Fruit fly (Drosophila melanogaster): ENCODE results near the gene Cyp6d5.

The Cyp6d5 gene

DNA sequence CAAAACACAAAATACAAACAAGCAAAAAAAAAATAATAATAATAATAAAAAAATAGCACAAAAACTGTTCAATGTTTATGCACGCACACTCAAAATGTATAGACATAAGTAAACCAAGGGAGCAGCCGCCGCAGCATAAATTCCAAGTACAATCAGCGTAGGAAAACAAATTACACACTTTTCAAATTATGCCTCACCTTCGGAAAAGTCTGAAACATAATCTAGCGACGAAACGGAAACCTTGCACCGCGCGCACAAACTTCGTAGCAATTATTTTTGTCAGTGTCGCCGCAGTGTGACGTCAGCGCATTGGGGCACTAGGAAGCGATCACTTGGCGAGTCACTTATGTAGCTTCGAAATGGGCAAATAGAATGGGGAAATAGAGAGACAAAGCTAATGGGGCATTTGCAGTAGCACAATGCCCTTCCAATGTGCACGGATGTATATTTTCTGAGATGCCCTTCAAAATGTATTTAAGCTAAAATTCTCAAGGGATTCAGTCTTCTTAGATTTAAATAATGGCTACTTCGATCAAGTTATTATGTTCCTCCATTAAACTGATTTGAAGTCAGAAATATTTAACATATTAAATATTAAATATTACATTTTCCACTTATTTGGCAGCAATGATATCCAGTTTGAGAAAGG is 12.1 kb upstream of the Cyp6d5 start (continued):
- TF ChIP-seq her (GFP tag; optimal IDR thresholded peaks at IDR 0.05) (peak; percentile 56), kni (GFP tag; optimal IDR thresholded peaks at IDR 0.05) (no peak), row (GFP tag; IDR thresholded peaks at IDR 0.05) (peak; percentile 71), fd96Cb (tag; optimal IDR thresholded peaks at IDR 0.05) (peak; percentile 46), vvl (GFP tag; IDR thresholded peaks at IDR 0.05) (peak; percentile 60; the same call in 1 of the 2 replicates), vfl (GFP tag; optimal IDR thresholded peaks at IDR 0.05) (no peak), maf-S (GFP tag; optimal IDR thresholded peaks at IDR 0.05) (no peak), tio (GFP tag; optimal IDR thresholded peaks at IDR 0.05) (peak; percentile 16), zf30C (GFP tag; optimal IDR thresholded peaks at IDR 0.05) (peak; percentile 60), Fer3 (tag; optimal IDR thresholded peaks at IDR 0.05) (peak; percentile 37), corto (GFP tag; optimal IDR thresholded peaks at IDR 0.05) (no peak), CG4328 (GFP tag; optimal IDR thresholded peaks at IDR 0.05) (peak; percentile 67), CG11093 (GFP tag; IDR thresholded peaks at IDR 0.05) (peak; percentile 54; the same call in 2 of the 3 replicates), CG17359 (tag; optimal IDR thresholded peaks at IDR 0.05) (peak; percentile 60), CG14710 (tag; optimal IDR thresholded peaks at IDR 0.05) (no peak), CG4854 (GFP tag; optimal IDR thresholded peaks at IDR 0.05) (peak; percentile 29), BtbVII (GFP tag; optimal IDR thresholded peaks at IDR 0.05) (peak; percentile 67), CG2712 (tag; optimal IDR thresholded peaks at IDR 0.05) (peak; percentile 44), CG6254 (GFP tag; optimal IDR thresholded peaks at IDR 0.05) (no peak), Neu2 (GFP tag; optimal IDR thresholded peaks at IDR 0.05; ENCODE audit: borderline replicate concordance) (no peak), CG10979 (tag; optimal IDR thresholded peaks at IDR 0.05) (peak; percentile 25), Usf (GFP tag; optimal IDR thresholded peaks at IDR 0.05) (no peak), Dip3 (GFP tag; optimal IDR thresholded peaks at IDR 0.05) (no peak), sim (GFP tag; IDR thresholded peaks at IDR 0.05) (0 out of 2 replicates have a peak, but pooled peaks have one; percentile 12), CG10654 (GFP tag; optimal IDR thresholded peaks at IDR 0.05) (peak; percentile 40), CG3726 (GFP tag; IDR thresholded peaks at IDR 0.05) (0 out of 3 replicates have a peak, but pooled peaks have one; percentile 22), CG9876 (GFP tag; optimal IDR thresholded peaks at IDR 0.05) (no peak), CG12744 (GFP tag; optimal IDR thresholded peaks at IDR 0.05) (no peak), Atf3 (GFP tag; optimal IDR thresholded peaks at IDR 0.05) (peak; percentile 79), CG33557 (GFP tag; optimal IDR thresholded peaks at IDR 0.05) (no peak), CG15011 (GFP tag; optimal IDR thresholded peaks at IDR 0.05) (peak; percentile 19), nom (GFP tag; optimal IDR thresholded peaks at IDR 0.05) (no peak), crp (GFP tag; optimal IDR thresholded peaks at IDR 0.05) (no peak), Hey (tag; optimal IDR thresholded peaks at IDR 0.05) (no peak), CG2202 (tag; optimal IDR thresholded peaks at IDR 0.05) (no peak), stwl (tag; optimal IDR thresholded peaks at IDR 0.05) (no peak), CG31224 (GFP tag; IDR thresholded peaks at IDR 0.05) (no peak), CG3163 (GFP tag; optimal IDR thresholded peaks at IDR 0.05) (peak; percentile 11), Opbp (GFP tag; IDR thresholded peaks at IDR 0.05; ENCODE audit: partially characterized antibody) (no peak), CG34376 (GFP tag; optimal IDR thresholded peaks at IDR 0.05) (peak; percentile 12), CG30020 (tag; optimal IDR thresholded peaks at IDR 0.05) (no peak), hb (GFP tag; IDR thresholded peaks at IDR 0.05; ENCODE audit: partially characterized antibody) (no peak), Ssrp (tag; optimal IDR thresholded peaks at IDR 0.05) (peak; percentile 17), chn (GFP tag; optimal IDR thresholded peaks at IDR 0.05) (peak; percentile 62), stc (GFP tag; IDR thresholded peaks at IDR 0.05) (peak; percentile 37; the same call in 1 of the 2 replicates), CG4820 (GFP tag; optimal IDR thresholded peaks at IDR 0.05) (peak; percentile 44), trh (GFP tag; optimal IDR thresholded peaks at IDR 0.05) (peak; percentile 33), CG1529 (GFP tag; optimal IDR thresholded peaks at IDR 0.05) (no peak), psq (GFP tag; optimal IDR thresholded peaks at IDR 0.05) (no peak)

Data from whole organism, embryonic.